Worm (Caenorhabditis elegans) whole organism, midembryonic: ENCODE results near the gene ugt-14.

Experiments used
- T22C8.4 ChIP-seq: fragments of 200-800 bp; sonication (Bioruptor generic); IDR thresholded peaks from 2 replicates; pipeline ENCODE4 v1.3.6; 2022; ENCODE audit warnings: missing genetic modification characterization, missing compliant biosample characterization
- cog-1 ChIP-seq: sonication (generic microtip); optimal IDR thresholded peaks from 2 replicates; lab custom pipeline; 2016; ENCODE audit warnings: missing genetic modification characterization, missing compliant biosample characterization
- flt-1 ChIP-seq: fragments of 200-800 bp; sonication (Bioruptor generic); IDR thresholded peaks from 2 replicates; pipeline ENCODE4 v1.3.6; 2022; ENCODE audit warnings: missing genetic modification characterization, missing compliant biosample characterization
- klf-2 ChIP-seq: fragments of 200-800 bp; sonication (Bioruptor generic); conservative IDR thresholded peaks from 2 replicates; pipeline ENCODE4 v1.3.6; 2022; ENCODE audit warnings: missing genetic modification reagents, missing genetic modification characterization, missing compliant biosample characterization
- med-1 ChIP-seq: sonication (generic microtip); optimal IDR thresholded peaks from 2 replicates; lab custom pipeline; 2017; ENCODE audit warnings: missing genetic modification characterization, mild to moderate bottlenecking, missing compliant biosample characterization, antibody characterized with exemption, missing genetic modification reagents; ENCODE audit not compliant: insufficient read depth
- ref-1 ChIP-seq: fragments of 200-800 bp; sonication (Bioruptor generic); conservative IDR thresholded peaks from 2 replicates; pipeline ENCODE4 v1.3.6; 2022; ENCODE audit warnings: missing genetic modification reagents, missing genetic modification characterization, missing compliant biosample characterization
- tab-1 ChIP-seq: fragments of 200-800 bp; sonication (Bioruptor generic); IDR thresholded peaks from 2 replicates; pipeline ENCODE4 v1.3.6; 2022; ENCODE audit warnings: missing genetic modification characterization, missing compliant biosample characterization
- ztf-23 ChIP-seq: fragments of 200-800 bp; sonication (Bioruptor generic); IDR thresholded peaks from 2 replicates; pipeline ENCODE4 v1.3.6; 2022; ENCODE audit warnings: missing genetic modification reagents, missing genetic modification characterization, missing compliant biosample characterization
- ztf-29 ChIP-seq: fragments of 200-800 bp; sonication (Bioruptor generic); IDR thresholded peaks from 2 replicates; pipeline ENCODE4 v1.3.6; 2022; ENCODE audit warnings: missing genetic modification reagents, missing genetic modification characterization, missing compliant biosample characterization

The ugt-14 gene

ce11 chrV:4905953-4906352 is at the start of gene ugt-14:
ugt-14 (plus strand) TSS chrV:4906253.
- TF ChIP-seq tab-1 (GFP tag; lab: Robert Waterston, UW), result no peak
- no peak for TF ChIP-seq ztf-29 (GFP tag; lab: Robert Waterston, UW)
- no peak for TF ChIP-seq med-1
- TF ChIP-seq flt-1 (GFP tag; lab: Robert Waterston, UW), result no peak
- no peak for TF ChIP-seq ref-1 (GFP tag; lab: Robert Waterston, UW)
- no peak for TF ChIP-seq ztf-23
- no peak for TF ChIP-seq cog-1 (tag; lab: Kevin White, UChicago)
- no peak for TF ChIP-seq T22C8.4 (GFP tag; lab: Robert Waterston, UW)
- no peak for TF ChIP-seq klf-2 (GFP tag; lab: Robert Waterston, UW)

ce11 chrV:4857561-4857960 is 48.5 kb upstream of the ugt-14 start:
- TF ChIP-seq ref-1 (GFP tag; lab: Robert Waterston, UW) (no peak), tab-1 (GFP tag; lab: Robert Waterston, UW) (no peak), med-1 (no peak), ztf-23 (no peak), klf-2 (GFP tag; lab: Robert Waterston, UW) (no peak), cog-1 (tag; lab: Kevin White, UChicago) (no peak)

- TF ChIP-seq ztf-29 (GFP tag; lab: Robert Waterston, UW), result no peak
- TF ChIP-seq T22C8.4 (GFP tag; lab: Robert Waterston, UW), result no peak; the same call in 1 of the 2 replicates
- TF ChIP-seq klf-2 (GFP tag; lab: Robert Waterston, UW), result no peak
Measured at ce11 chrV:4860525-4860924, 45.5 kb upstream of the ugt-14 start.

- TF ChIP-seq flt-1 (GFP tag; lab: Robert Waterston, UW), result no peak
- TF ChIP-seq ztf-23, result no peak
- no peak for TF ChIP-seq med-1
- no peak for TF ChIP-seq tab-1 (GFP tag; lab: Robert Waterston, UW)
- no peak for TF ChIP-seq ztf-29 (GFP tag; lab: Robert Waterston, UW)
Measured at ce11 chrV:4862737-4863136, 43.3 kb upstream of the ugt-14 start, which contains the start of gene C37H5.13. C37H5.13 (minus strand) TSS chrV:4862965.

- no peak for TF ChIP-seq klf-2 (GFP tag; lab: Robert Waterston, UW)
- TF ChIP-seq ztf-23, result no peak
- TF ChIP-seq cog-1 (tag; lab: Kevin White, UChicago), result no peak
- TF ChIP-seq med-1, result no peak
- TF ChIP-seq tab-1 (GFP tag; lab: Robert Waterston, UW), result no peak
- TF ChIP-seq flt-1 (GFP tag; lab: Robert Waterston, UW), result no peak
- TF ChIP-seq T22C8.4 (GFP tag; lab: Robert Waterston, UW), result no peak
Measured at ce11 chrV:4864330-4864729, 41.7 kb upstream of the ugt-14 start.

ce11 chrV:4865364-4865763 is 40.7 kb upstream of the ugt-14 start, which contains the start of gene srd-32:
srd-32 (plus strand) TSS chrV:4865664.
- TF ChIP-seq ztf-23, result no peak
- TF ChIP-seq ref-1 (GFP tag; lab: Robert Waterston, UW), result no peak
- no peak for TF ChIP-seq cog-1 (tag; lab: Kevin White, UChicago)
- no peak for TF ChIP-seq klf-2 (GFP tag; lab: Robert Waterston, UW)
- TF ChIP-seq T22C8.4 (GFP tag; lab: Robert Waterston, UW), result no peak
- no peak for TF ChIP-seq med-1
- no peak for TF ChIP-seq flt-1 (GFP tag; lab: Robert Waterston, UW)
- TF ChIP-seq ztf-29 (GFP tag; lab: Robert Waterston, UW), result no peak
- no peak for TF ChIP-seq tab-1 (GFP tag; lab: Robert Waterston, UW)

ce11 chrV:4867535-4867934 is 38.5 kb upstream of the ugt-14 start:
- TF ChIP-seq ztf-29 (GFP tag; lab: Robert Waterston, UW) (no peak), ref-1 (GFP tag; lab: Robert Waterston, UW) (no peak), tab-1 (GFP tag; lab: Robert Waterston, UW) (no peak), ztf-23 (no peak), klf-2 (GFP tag; lab: Robert Waterston, UW) (no peak), cog-1 (tag; lab: Kevin White, UChicago) (no peak), med-1 (no peak), flt-1 (GFP tag; lab: Robert Waterston, UW) (no peak)

ce11 chrV:4868698-4869097 is 37.4 kb upstream of the ugt-14 start:
- no peak for TF ChIP-seq cog-1 (tag; lab: Kevin White, UChicago)
- no peak for TF ChIP-seq T22C8.4 (GFP tag; lab: Robert Waterston, UW)
- TF ChIP-seq klf-2 (GFP tag; lab: Robert Waterston, UW), result no peak
- no peak for TF ChIP-seq ref-1 (GFP tag; lab: Robert Waterston, UW)

- TF ChIP-seq ztf-29 (GFP tag; lab: Robert Waterston, UW), result no peak
- no peak for TF ChIP-seq med-1
- no peak for TF ChIP-seq klf-2 (GFP tag; lab: Robert Waterston, UW)
- no peak for TF ChIP-seq ztf-23
- no peak for TF ChIP-seq flt-1 (GFP tag; lab: Robert Waterston, UW)
- TF ChIP-seq T22C8.4 (GFP tag; lab: Robert Waterston, UW), result no peak
- TF ChIP-seq ref-1 (GFP tag; lab: Robert Waterston, UW), result no peak
- no peak for TF ChIP-seq tab-1 (GFP tag; lab: Robert Waterston, UW)
- no peak for TF ChIP-seq cog-1 (tag; lab: Kevin White, UChicago)
Measured at ce11 chrV:4870627-4871026, 35.4 kb upstream of the ugt-14 start.

ce11 chrV:4871992-4872391 is 34.1 kb upstream of the ugt-14 start, which contains the start of gene srd-33:
srd-33 (plus strand) TSS chrV:4872292.
- TF ChIP-seq med-1 (no peak), cog-1 (tag; lab: Kevin White, UChicago) (no peak), T22C8.4 (GFP tag; lab: Robert Waterston, UW) (no peak), ztf-23 (no peak), ref-1 (GFP tag; lab: Robert Waterston, UW) (no peak), ztf-29 (GFP tag; lab: Robert Waterston, UW) (no peak), flt-1 (GFP tag; lab: Robert Waterston, UW) (no peak), klf-2 (GFP tag; lab: Robert Waterston, UW) (no peak), tab-1 (GFP tag; lab: Robert Waterston, UW) (no peak)
